Fruit fly (Drosophila melanogaster) whole organism, wandering third instar larva: ENCODE measurements around the gene mRpL19.

ENCODE experiments used
- CrebA ChIP-seq: fragments of 200-800 bp; sonication (Bioruptor generic); optimal IDR thresholded peaks from 2 replicates; lab custom pipeline; 2016; ENCODE audit warnings: missing biosample characterization, mild to moderate bottlenecking, missing genetic modification characterization, borderline replicate concordance
- HLH106 ChIP-seq: fragments of 200-800 bp; optimal IDR thresholded peaks from 3 replicates; lab custom pipeline; 2019; ENCODE audit warnings: missing biosample characterization, mild to moderate bottlenecking, missing genetic modification characterization, moderate library complexity
- Myc ChIP-seq: fragments of >200 bp; optimal IDR thresholded peaks from 2 replicates; lab custom pipeline; 2017
- usp ChIP-seq: fragments of >200 bp; optimal IDR thresholded peaks from 2 replicates; lab custom pipeline; 2017; ENCODE audit warnings: missing biosample characterization, missing genetic modification characterization

DNA sequence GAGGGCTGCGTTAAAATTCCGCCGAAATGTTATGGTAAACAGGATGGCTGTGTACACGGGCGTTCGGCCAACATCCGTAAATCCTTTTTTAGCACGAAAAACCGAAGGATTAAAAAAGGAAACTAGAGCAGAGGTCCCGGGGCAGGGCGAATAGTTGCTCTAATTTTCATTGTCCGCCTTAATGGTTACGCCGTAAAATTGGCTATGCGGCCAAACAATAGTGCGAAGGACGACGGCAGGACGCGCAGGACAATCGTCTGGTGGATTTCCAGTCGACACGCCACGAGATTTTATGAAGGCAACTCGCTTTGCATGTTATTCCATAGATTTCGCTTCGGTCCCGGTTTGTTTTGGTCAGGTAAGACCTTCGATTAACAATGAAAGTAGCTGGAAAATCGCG lies 26.8 kb downstream of the mRpL19 start:
- TF ChIP-seq CrebA (GFP tag; lab: Kevin White, UChicago): no peak
- TF ChIP-seq usp: no peak
- no peak for TF ChIP-seq Myc (lab: Kevin White, UChicago)
- no peak for TF ChIP-seq HLH106
